Worm (Caenorhabditis elegans) whole organism, L4/young adult: ENCODE data around the gene C27A7.6.
"Not testable (repeated sequence)": the region's sequence is repeated elsewhere in the genome, so short reads cannot be mapped to it uniquely, and the experiment has no call there.

Experiments used
- W03F9.2 ChIP-seq: fragments of 150-350 bp; optimal IDR thresholded peaks from 2 replicates; lab custom pipeline; 2014; ENCODE audit warnings: missing biosample characterization, missing genetic modification characterization
- dao-5 ChIP-seq: sonication (generic microtip); optimal IDR thresholded peaks from 2 replicates; lab custom pipeline; 2016; ENCODE audit warnings: missing genotype, missing genetic modification characterization, moderate library complexity, missing compliant biosample characterization

DNA sequence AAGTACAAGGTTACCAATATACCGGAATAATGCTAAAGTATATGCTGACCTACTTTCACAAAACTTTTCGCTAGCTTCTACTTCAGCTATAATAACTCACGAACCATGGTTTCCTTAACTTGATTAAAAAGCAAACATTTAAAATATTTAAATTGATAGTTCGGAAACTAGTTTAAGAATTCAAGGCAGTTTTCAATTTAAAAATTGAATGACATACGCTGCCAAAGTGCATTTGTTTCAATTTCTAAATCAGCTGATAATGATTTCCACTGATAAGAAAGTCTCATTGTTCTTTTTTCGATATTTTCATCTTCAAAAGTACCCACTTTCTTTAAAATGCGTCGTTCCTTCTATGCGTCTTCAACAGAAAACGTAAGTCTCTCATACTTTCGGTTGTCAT lies 569 bp upstream of the C27A7.6 start, which contains the start of gene enpp-1:
- not testable (repeated sequence) for TF ChIP-seq dao-5, W03F9.2 (tag; lab: Kevin White, UChicago)
